Worm (Caenorhabditis elegans): ENCODE measurements around the gene fbxa-74.

Gene fbxa-74

ce11 chrIII:1680996-1681395 lies 17.8 kb downstream of the fbxa-74 start:
- TF ChIP-seq ref-1 (GFP tag; conservative IDR thresholded peaks at IDR 0.05): no peak

ce11 chrIII:1680393-1680792 lies 18.4 kb downstream of the fbxa-74 start:
- TF ChIP-seq cog-1 (tag; optimal IDR thresholded peaks at IDR 0.05): no peak
- TF ChIP-seq tab-1 (GFP tag; IDR thresholded peaks at IDR 0.05): no peak
- TF ChIP-seq flt-1 (GFP tag; IDR thresholded peaks at IDR 0.05): no peak
- TF ChIP-seq med-1 (GFP tag; optimal IDR thresholded peaks at IDR 0.05; ENCODE audit: insufficient read depth): no peak
- no peak for TF ChIP-seq ztf-23 (GFP tag; IDR thresholded peaks at IDR 0.05)
- no peak for TF ChIP-seq T22C8.4 (GFP tag; IDR thresholded peaks at IDR 0.05)
- no peak for TF ChIP-seq klf-2 (GFP tag; conservative IDR thresholded peaks at IDR 0.05)

- TF ChIP-seq cog-1 (tag; optimal IDR thresholded peaks at IDR 0.05) (no peak), ztf-23 (GFP tag; IDR thresholded peaks at IDR 0.05) (no peak), T22C8.4 (GFP tag; IDR thresholded peaks at IDR 0.05) (no peak)
Measured at ce11 chrIII:1678671-1679070, 20.1 kb downstream of the fbxa-74 start.

ce11 chrIII:1676588-1676987 lies 22.2 kb downstream of the fbxa-74 start, which contains the start of gene Y22D7AR.6:
Y22D7AR.6 (minus strand) TSS chrIII:1676721.
- TF ChIP-seq ref-1 (GFP tag; conservative IDR thresholded peaks at IDR 0.05) (no peak), cog-1 (tag; optimal IDR thresholded peaks at IDR 0.05) (no peak), ztf-29 (GFP tag; IDR thresholded peaks at IDR 0.05) (no peak), flt-1 (GFP tag; IDR thresholded peaks at IDR 0.05) (no peak), klf-2 (GFP tag; conservative IDR thresholded peaks at IDR 0.05) (no peak), med-1 (GFP tag; optimal IDR thresholded peaks at IDR 0.05; ENCODE audit: insufficient read depth) (no peak), T22C8.4 (GFP tag; IDR thresholded peaks at IDR 0.05) (no peak), tab-1 (GFP tag; IDR thresholded peaks at IDR 0.05) (no peak), ztf-23 (GFP tag; IDR thresholded peaks at IDR 0.05) (no peak)

ce11 chrIII:1674760-1675159 lies 24.0 kb downstream of the fbxa-74 start:
- TF ChIP-seq cog-1 (tag; optimal IDR thresholded peaks at IDR 0.05) (no peak), ref-1 (GFP tag; conservative IDR thresholded peaks at IDR 0.05) (no peak), flt-1 (GFP tag; IDR thresholded peaks at IDR 0.05) (no peak), ztf-23 (GFP tag; IDR thresholded peaks at IDR 0.05) (no peak), klf-2 (GFP tag; conservative IDR thresholded peaks at IDR 0.05) (no peak), T22C8.4 (GFP tag; IDR thresholded peaks at IDR 0.05) (no peak), med-1 (GFP tag; optimal IDR thresholded peaks at IDR 0.05; ENCODE audit: insufficient read depth) (no peak), tab-1 (GFP tag; IDR thresholded peaks at IDR 0.05) (no peak), ztf-29 (GFP tag; IDR thresholded peaks at IDR 0.05) (no peak)

- TF ChIP-seq ref-1 (GFP tag; conservative IDR thresholded peaks at IDR 0.05) (no peak), med-1 (GFP tag; optimal IDR thresholded peaks at IDR 0.05; ENCODE audit: insufficient read depth) (no peak), flt-1 (GFP tag; IDR thresholded peaks at IDR 0.05) (no peak), ztf-23 (GFP tag; IDR thresholded peaks at IDR 0.05) (no peak), ztf-29 (GFP tag; IDR thresholded peaks at IDR 0.05) (no peak), klf-2 (GFP tag; conservative IDR thresholded peaks at IDR 0.05) (no peak), T22C8.4 (GFP tag; IDR thresholded peaks at IDR 0.05) (no peak), tab-1 (GFP tag; IDR thresholded peaks at IDR 0.05) (no peak), cog-1 (tag; optimal IDR thresholded peaks at IDR 0.05) (no peak)
Measured at ce11 chrIII:1673320-1673719, 25.5 kb downstream of the fbxa-74 start.

- TF ChIP-seq cog-1 (tag; optimal IDR thresholded peaks at IDR 0.05): no peak
- TF ChIP-seq med-1 (GFP tag; optimal IDR thresholded peaks at IDR 0.05; ENCODE audit: insufficient read depth): no peak
- TF ChIP-seq tab-1 (GFP tag; IDR thresholded peaks at IDR 0.05): no peak
- no peak for TF ChIP-seq klf-2 (GFP tag; conservative IDR thresholded peaks at IDR 0.05)
- no peak for TF ChIP-seq T22C8.4 (GFP tag; IDR thresholded peaks at IDR 0.05)
- TF ChIP-seq ref-1 (GFP tag; conservative IDR thresholded peaks at IDR 0.05): no peak
- TF ChIP-seq ztf-23 (GFP tag; IDR thresholded peaks at IDR 0.05): no peak
- no peak for TF ChIP-seq flt-1 (GFP tag; IDR thresholded peaks at IDR 0.05)
- TF ChIP-seq ztf-29 (GFP tag; IDR thresholded peaks at IDR 0.05): no peak
Measured at ce11 chrIII:1668519-1668918, 30.3 kb downstream of the fbxa-74 start, which contains the start of gene glb-30. glb-30 (minus strand) TSS chrIII:1668619.

- TF ChIP-seq tab-1 (GFP tag; IDR thresholded peaks at IDR 0.05) (no peak), ztf-29 (GFP tag; IDR thresholded peaks at IDR 0.05) (no peak), klf-2 (GFP tag; conservative IDR thresholded peaks at IDR 0.05) (no peak), T22C8.4 (GFP tag; IDR thresholded peaks at IDR 0.05) (peak; percentile 72)
Measured at ce11 chrIII:1666893-1667292, 31.9 kb downstream of the fbxa-74 start.

- TF ChIP-seq klf-2 (GFP tag; conservative IDR thresholded peaks at IDR 0.05) (no peak), T22C8.4 (GFP tag; IDR thresholded peaks at IDR 0.05) (0 out of 2 replicates have a peak, but pooled peaks have one; percentile 7)
Measured at ce11 chrIII:1665799-1666308, 32.9 kb downstream of the fbxa-74 start, which contains the start of gene Y22D7AR.3. Y22D7AR.3 (minus strand) TSS chrIII:1665849.

ce11 chrIII:1665373-1665772 lies 33.4 kb downstream of the fbxa-74 start:
- no peak for TF ChIP-seq ref-1 (GFP tag; conservative IDR thresholded peaks at IDR 0.05)
- TF ChIP-seq ztf-23 (GFP tag; IDR thresholded peaks at IDR 0.05): no peak
- no peak for TF ChIP-seq klf-2 (GFP tag; conservative IDR thresholded peaks at IDR 0.05)
- peak; percentile 64; the same call in 1 of the 2 replicates for TF ChIP-seq T22C8.4 (GFP tag; IDR thresholded peaks at IDR 0.05)
- TF ChIP-seq flt-1 (GFP tag; IDR thresholded peaks at IDR 0.05): no peak
- no peak for TF ChIP-seq med-1 (GFP tag; optimal IDR thresholded peaks at IDR 0.05; ENCODE audit: insufficient read depth)

ce11 chrIII:1664761-1665266 lies 34.0 kb downstream of the fbxa-74 start, which contains the start of gene Y22D7AL.16:
Y22D7AL.16 (minus strand) TSS chrIII:1665216.
- TF ChIP-seq tab-1 (GFP tag; IDR thresholded peaks at IDR 0.05) (no peak), ztf-23 (GFP tag; IDR thresholded peaks at IDR 0.05) (no peak), T22C8.4 (GFP tag; IDR thresholded peaks at IDR 0.05) (no peak), ztf-29 (GFP tag; IDR thresholded peaks at IDR 0.05) (no peak), klf-2 (GFP tag; conservative IDR thresholded peaks at IDR 0.05) (no peak), cog-1 (tag; optimal IDR thresholded peaks at IDR 0.05) (no peak), ref-1 (GFP tag; conservative IDR thresholded peaks at IDR 0.05) (no peak), flt-1 (GFP tag; IDR thresholded peaks at IDR 0.05) (no peak), med-1 (GFP tag; optimal IDR thresholded peaks at IDR 0.05; ENCODE audit: insufficient read depth) (no peak)

All from whole organism, midembryonic.